Worm (Caenorhabditis elegans) whole organism, early embryonic: ENCODE data around the gene spp-29.

Experiments
- B0310.2 ChIP-seq: sonication (generic microtip); optimal IDR thresholded peaks from 2 replicates; lab custom pipeline; 2016; ENCODE audit warnings: mild to moderate bottlenecking, missing genetic modification characterization, missing compliant biosample characterization
- F13C5.2 ChIP-seq: sonication (generic microtip); optimal IDR thresholded peaks from 2 replicates; lab custom pipeline; 2017; ENCODE audit warnings: mild to moderate bottlenecking, missing genetic modification characterization, inconsistent platforms, missing compliant biosample characterization
- aly-1 ChIP-seq: sonication (generic microtip); optimal IDR thresholded peaks from 2 replicates; lab custom pipeline; 2016; ENCODE audit warnings: missing genetic modification characterization, missing compliant biosample characterization
- ama-1 ChIP-seq: fragments of 150-350 bp; optimal IDR thresholded peaks from 2 replicates; lab custom pipeline; 2014
- ceh-13 ChIP-seq: fragments of 200-800 bp; sonication (Bioruptor generic); optimal IDR thresholded peaks from 2 replicates; lab custom pipeline; 2018; ENCODE audit warnings: mild to moderate bottlenecking, missing genetic modification characterization, missing compliant biosample characterization
- ceh-36 ChIP-seq: sonication (generic microtip); optimal IDR thresholded peaks from 2 replicates; lab custom pipeline; 2016; ENCODE audit warnings: missing genetic modification characterization, inconsistent platforms, missing compliant biosample characterization
- ets-7 ChIP-seq: sonication (generic microtip); optimal IDR thresholded peaks from 2 replicates; lab custom pipeline; 2016; ENCODE audit warnings: missing genotype, missing genetic modification characterization, missing compliant biosample characterization
- flt-1 ChIP-seq: fragments of 200-800 bp; sonication (Bioruptor generic); IDR thresholded peaks from 2 replicates; pipeline ENCODE4 v1.3.6; 2022; ENCODE audit warnings: missing genetic modification characterization, missing compliant biosample characterization
- hmbx-1 ChIP-seq: sonication (generic microtip); optimal IDR thresholded peaks from 2 replicates; lab custom pipeline; 2016; ENCODE audit warnings: mild to moderate bottlenecking, missing genetic modification characterization, missing compliant biosample characterization
- hmg-4 ChIP-seq: fragments of 200-800 bp; sonication (Bioruptor generic); optimal IDR thresholded peaks from 2 replicates; lab custom pipeline; 2018; ENCODE audit warnings: mild to moderate bottlenecking, missing genetic modification characterization, missing compliant biosample characterization
- hnd-1 ChIP-seq: sonication (generic microtip); optimal IDR thresholded peaks from 2 replicates; lab custom pipeline; 2016; ENCODE audit warnings: missing genetic modification characterization, missing compliant biosample characterization
- pes-1 ChIP-seq: fragments of 200-800 bp; sonication (Bioruptor generic); IDR thresholded peaks from 2 replicates; pipeline ENCODE4 v1.3.6; 2022; ENCODE audit warnings: missing genetic modification reagents, missing genetic modification characterization, missing compliant biosample characterization
- scrt-1 ChIP-seq: fragments of 200-800 bp; sonication (Bioruptor generic); IDR thresholded peaks from 2 replicates; pipeline ENCODE4 v1.3.6; 2022; ENCODE audit warnings: missing genetic modification characterization, missing compliant biosample characterization
- sea-1 ChIP-seq: fragments of 200-800 bp; sonication (Bioruptor generic); conservative IDR thresholded peaks from 2 replicates; pipeline ENCODE4 v1.3.6; 2022; ENCODE audit warnings: missing genetic modification characterization, missing compliant biosample characterization
- tbx-11 ChIP-seq: fragments of 200-800 bp; sonication (Bioruptor generic); IDR thresholded peaks from 2 replicates; pipeline ENCODE4 v1.3.6; 2022; ENCODE audit warnings: missing genetic modification characterization, missing compliant biosample characterization
- tbx-37 ChIP-seq: fragments of 200-800 bp; sonication (Bioruptor generic); conservative IDR thresholded peaks from 2 replicates; pipeline ENCODE4 v1.3.6; 2022; ENCODE audit warnings: missing genetic modification reagents, missing genetic modification characterization, missing compliant biosample characterization
- tra-4 ChIP-seq: sonication (generic microtip); optimal IDR thresholded peaks from 2 replicates; lab custom pipeline; 2017; ENCODE audit warnings: missing genetic modification characterization, missing compliant biosample characterization

The spp-29 gene

ce11 chrV:17706217-17706806, 9.7 kb upstream of the spp-29 start:
- TF ChIP-seq ets-7 (tag; lab: Kevin White, UChicago) = no peak

- TF ChIP-seq tbx-11 (no peak), hnd-1 (tag; lab: Kevin White, UChicago) (no peak), ama-1 (no peak), flt-1 (GFP tag; lab: Robert Waterston, UW) (no peak), scrt-1 (no peak), sea-1 (GFP tag; lab: Robert Waterston, UW) (no peak), F13C5.2 (tag; lab: Kevin White, UChicago) (no peak), tbx-37 (no peak), ceh-13 (no peak), aly-1 (tag; lab: Kevin White, UChicago) (no peak), B0310.2 (tag; lab: Kevin White, UChicago) (no peak), tra-4 (tag; lab: Kevin White, UChicago) (no peak)
Measured at ce11 chrV:17705814-17706213, 9.2 kb upstream of the spp-29 start, which contains the start of gene W06D12.6. W06D12.6 (plus strand) TSS chrV:17706114.

ce11 chrV:17700728-17701262, 4.1 kb upstream of the spp-29 start, which contains the start of the genes Y26G10.5 and srh-32:
Y26G10.5 (minus strand) TSS chrV:17700828.
srh-32 (plus strand) TSS chrV:17701212.
- TF ChIP-seq ceh-36 (tag; lab: Kevin White, UChicago) (no peak), tra-4 (tag; lab: Kevin White, UChicago) (no peak), scrt-1 (no peak), F13C5.2 (tag; lab: Kevin White, UChicago) (no peak), aly-1 (tag; lab: Kevin White, UChicago) (no peak), sea-1 (GFP tag; lab: Robert Waterston, UW) (no peak), hmbx-1 (tag; lab: Kevin White, UChicago) (no peak), ama-1 (no peak), tbx-37 (no peak), flt-1 (GFP tag; lab: Robert Waterston, UW) (no peak), ceh-13 (no peak), tbx-11 (no peak), pes-1 (GFP tag; lab: Robert Waterston, UW) (no peak), ets-7 (tag; lab: Kevin White, UChicago) (no peak), hmg-4 (GFP tag; lab: Kevin White, UChicago) (no peak), hnd-1 (tag; lab: Kevin White, UChicago) (no peak), B0310.2 (tag; lab: Kevin White, UChicago) (no peak)

- TF ChIP-seq tra-4 (tag; lab: Kevin White, UChicago) (no peak), tbx-11 (no peak), hnd-1 (tag; lab: Kevin White, UChicago) (no peak), flt-1 (GFP tag; lab: Robert Waterston, UW) (no peak), ets-7 (tag; lab: Kevin White, UChicago) (no peak), aly-1 (tag; lab: Kevin White, UChicago) (no peak), hmg-4 (GFP tag; lab: Kevin White, UChicago) (no peak), B0310.2 (tag; lab: Kevin White, UChicago) (no peak), F13C5.2 (tag; lab: Kevin White, UChicago) (no peak), pes-1 (GFP tag; lab: Robert Waterston, UW) (no peak), hmbx-1 (tag; lab: Kevin White, UChicago) (no peak)
Measured at ce11 chrV:17699659-17700058, 3.0 kb upstream of the spp-29 start, which contains the start of gene Y26G10.6. Y26G10.6 (plus strand) TSS chrV:17699959.

- TF ChIP-seq hmg-4 (GFP tag; lab: Kevin White, UChicago) (no peak), pes-1 (GFP tag; lab: Robert Waterston, UW) (no peak), ama-1 (no peak), F13C5.2 (tag; lab: Kevin White, UChicago) (no peak), hnd-1 (tag; lab: Kevin White, UChicago) (no peak), tbx-11 (no peak), ceh-36 (tag; lab: Kevin White, UChicago) (no peak), aly-1 (tag; lab: Kevin White, UChicago) (no peak), tra-4 (tag; lab: Kevin White, UChicago) (no peak), tbx-37 (no peak), hmbx-1 (tag; lab: Kevin White, UChicago) (no peak), sea-1 (GFP tag; lab: Robert Waterston, UW) (no peak), B0310.2 (tag; lab: Kevin White, UChicago) (no peak), ceh-13 (no peak)
Measured at ce11 chrV:17699097-17699496, 2.4 kb upstream of the spp-29 start, which contains the start of gene Y26G10.4. Y26G10.4 (minus strand) TSS chrV:17699197.

ce11 chrV:17695802-17696201, 851 bp downstream of the spp-29 start, which contains the start of gene Y26G10.1:
Y26G10.1 (minus strand) TSS chrV:17695902.
- TF ChIP-seq B0310.2 (tag; lab: Kevin White, UChicago) = no peak

ce11 chrV:17694260-17694659, 2.4 kb downstream of the spp-29 start:
- TF ChIP-seq F13C5.2 (tag; lab: Kevin White, UChicago) = no peak
- TF ChIP-seq ceh-13 = no peak

ce11 chrV:17690922-17691321, 5.7 kb downstream of the spp-29 start, which contains the start of gene F59A1.13:
F59A1.13 (minus strand) TSS chrV:17691022.
- TF ChIP-seq ama-1 = no peak
- no peak for TF ChIP-seq flt-1 (GFP tag; lab: Robert Waterston, UW)
- TF ChIP-seq tra-4 (tag; lab: Kevin White, UChicago) = no peak
- no peak for TF ChIP-seq hmg-4 (GFP tag; lab: Kevin White, UChicago)
- no peak for TF ChIP-seq hmbx-1 (tag; lab: Kevin White, UChicago)
- no peak for TF ChIP-seq ceh-13
- TF ChIP-seq tbx-11 = no peak
- no peak for TF ChIP-seq aly-1 (tag; lab: Kevin White, UChicago)
- TF ChIP-seq tbx-37 = no peak
- TF ChIP-seq hnd-1 (tag; lab: Kevin White, UChicago) = no peak
- TF ChIP-seq scrt-1 = no peak
- no peak for TF ChIP-seq ceh-36 (tag; lab: Kevin White, UChicago)
